Worm (Caenorhabditis elegans): ENCODE results near the gene srz-10.

ce11 chrV:15354648-15355047 is 45.8 kb upstream of the srz-10 start, which contains the start of gene C29F3.7:
- TF ChIP-seq fkh-10 (GFP tag; optimal IDR thresholded peaks at IDR 0.05) (no peak), elt-3 (tag; optimal IDR thresholded peaks at IDR 0.05) (no peak), lin-15B (tag; optimal IDR thresholded peaks at IDR 0.05) (no peak), ama-1 (optimal IDR thresholded peaks at IDR 0.05) (no peak)

Data from whole organism, L1 larva.